Worm (Caenorhabditis elegans): ENCODE data around the gene C04F5.9.

The C04F5.9 gene

DNA sequence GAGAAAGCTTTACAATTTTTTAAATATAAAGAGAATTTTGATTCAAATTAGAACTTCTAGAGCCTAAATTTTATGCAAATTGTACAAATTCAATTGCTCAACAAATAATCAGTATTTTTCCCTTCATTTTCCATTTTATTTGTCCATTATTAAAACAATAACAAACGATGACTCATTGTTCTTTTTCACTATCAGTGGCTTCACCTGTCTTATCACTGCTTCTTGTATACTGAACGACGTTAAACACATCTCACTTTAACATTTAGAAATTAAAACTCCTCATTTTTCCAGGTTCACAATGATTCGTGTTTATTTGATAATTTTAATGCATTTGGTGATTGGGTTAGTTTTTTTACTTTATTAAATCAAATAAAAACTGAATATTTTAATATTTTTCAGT, 670 bp upstream of the C04F5.9 start, which contains the start of gene sid-1:
sid-1 (plus strand) TSS at position 292 of the 400 bp plus-strand sequence.
- TF ChIP-seq tbx-37 (GFP tag; conservative IDR thresholded peaks at IDR 0.05) (no peak), flt-1 (GFP tag; IDR thresholded peaks at IDR 0.05) (no peak), F13C5.2 (tag; optimal IDR thresholded peaks at IDR 0.05) (no peak), B0310.2 (tag; optimal IDR thresholded peaks at IDR 0.05) (no peak), aly-1 (tag; optimal IDR thresholded peaks at IDR 0.05) (no peak), tbx-11 (GFP tag; IDR thresholded peaks at IDR 0.05) (no peak), ceh-13 (GFP tag; optimal IDR thresholded peaks at IDR 0.05) (no peak), ceh-36 (tag; optimal IDR thresholded peaks at IDR 0.05) (no peak), hnd-1 (tag; optimal IDR thresholded peaks at IDR 0.05) (no peak)

DNA sequence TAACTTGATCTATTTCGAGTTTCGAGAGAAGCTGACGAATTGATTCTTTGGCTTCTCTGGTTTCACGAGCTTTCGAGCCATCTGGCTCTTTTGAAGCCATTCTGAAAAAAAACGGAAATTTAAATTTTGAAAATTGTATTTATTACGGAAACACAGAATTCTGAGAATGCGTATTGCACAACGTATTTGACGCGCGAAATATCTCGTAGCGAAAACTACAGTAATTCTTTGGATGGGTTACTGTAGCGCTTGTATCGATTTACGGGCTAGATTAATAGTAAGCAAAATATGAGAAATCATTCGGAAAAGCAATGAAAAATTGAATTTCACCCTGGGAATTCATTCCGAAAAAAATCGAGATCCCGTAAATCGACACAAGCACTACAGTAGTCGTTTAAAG, 5.4 kb downstream of the C04F5.9 start, which contains the start of gene C04F5.8:
C04F5.8 (minus strand) TSS at position 101 of the 400 bp plus-strand sequence.
- TF ChIP-seq F13C5.2 (tag; optimal IDR thresholded peaks at IDR 0.05) (no peak), ama-1 (optimal IDR thresholded peaks at IDR 0.05) (no peak), ceh-13 (GFP tag; optimal IDR thresholded peaks at IDR 0.05) (no peak), scrt-1 (GFP tag; IDR thresholded peaks at IDR 0.05) (no peak), hmbx-1 (tag; optimal IDR thresholded peaks at IDR 0.05) (no peak), ceh-36 (tag; optimal IDR thresholded peaks at IDR 0.05) (no peak), pes-1 (GFP tag; IDR thresholded peaks at IDR 0.05) (no peak), tra-4 (tag; optimal IDR thresholded peaks at IDR 0.05) (no peak), sea-1 (GFP tag; conservative IDR thresholded peaks at IDR 0.05) (no peak), B0310.2 (tag; optimal IDR thresholded peaks at IDR 0.05) (no peak)

DNA sequence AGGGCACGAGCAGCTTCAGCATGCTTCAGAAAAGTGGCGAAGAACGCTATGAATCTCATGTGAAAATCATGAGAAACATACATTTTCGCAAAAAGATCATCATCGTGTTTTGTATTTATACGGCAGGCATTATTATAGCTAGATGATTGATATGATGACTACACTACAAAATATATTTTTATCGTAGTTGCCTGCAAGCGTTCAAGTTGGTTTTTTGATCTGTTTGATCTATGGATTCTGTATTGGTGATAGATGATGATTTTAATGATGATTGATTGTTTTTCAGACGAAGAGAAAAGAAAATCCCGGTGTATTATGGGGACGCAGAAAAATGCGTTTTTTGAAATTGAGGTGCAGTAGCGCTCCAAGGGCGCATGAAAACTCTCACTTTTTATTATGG, 8.3 kb downstream of the C04F5.9 start, which contains the start of gene ugt-63:
ugt-63 (minus strand) TSS at position 89 of the 400 bp plus-strand sequence.
- TF ChIP-seq aly-1 (tag; optimal IDR thresholded peaks at IDR 0.05) (no peak), hmg-4 (GFP tag; optimal IDR thresholded peaks at IDR 0.05) (no peak), hmbx-1 (tag; optimal IDR thresholded peaks at IDR 0.05) (no peak), tbx-37 (GFP tag; conservative IDR thresholded peaks at IDR 0.05) (no peak)

DNA sequence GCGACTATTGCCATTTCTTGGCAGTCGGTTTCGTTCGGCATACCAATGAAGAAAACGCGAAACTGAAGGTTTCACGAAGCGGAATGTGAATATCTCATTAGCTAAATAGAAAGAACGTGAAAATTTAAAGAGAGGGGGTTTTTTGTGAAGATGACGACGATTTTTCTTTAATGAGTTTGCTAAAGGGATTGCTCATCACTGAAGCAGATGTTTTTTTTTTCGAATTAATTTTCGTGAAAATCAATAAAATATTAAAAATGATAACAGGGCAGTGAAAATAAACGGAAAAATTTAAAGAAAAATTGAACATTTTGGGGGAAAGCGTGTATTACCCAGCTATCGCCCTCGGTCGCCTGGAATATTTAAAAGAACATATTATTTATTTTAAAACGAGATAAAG, 11.2 kb downstream of the C04F5.9 start, which contains the start of gene srab-3:
srab-3 (minus strand) TSS at position 101 of the 400 bp plus-strand sequence.
- TF ChIP-seq hmbx-1 (tag; optimal IDR thresholded peaks at IDR 0.05) (no peak), aly-1 (tag; optimal IDR thresholded peaks at IDR 0.05) (no peak), sea-1 (GFP tag; conservative IDR thresholded peaks at IDR 0.05) (no peak), hnd-1 (tag; optimal IDR thresholded peaks at IDR 0.05) (no peak)

DNA sequence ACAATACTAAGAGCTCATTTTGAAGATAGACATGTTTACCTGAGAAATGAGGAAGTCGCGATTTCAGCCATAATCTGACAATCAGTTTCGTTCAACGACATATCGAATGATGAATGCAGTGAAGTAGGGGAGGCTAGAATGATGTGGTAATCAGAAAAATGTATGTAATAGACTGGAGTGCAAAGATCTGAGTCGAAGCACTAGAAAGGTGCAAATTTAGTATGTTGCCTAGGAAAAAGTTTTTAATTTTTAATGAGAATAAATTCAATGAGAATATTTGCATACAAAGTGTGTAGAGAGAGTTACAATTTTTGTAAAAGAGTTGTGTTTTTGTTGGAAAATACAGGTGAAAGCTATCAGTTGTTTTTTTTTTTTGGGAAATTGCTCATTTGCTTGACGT, 14.1 kb downstream of the C04F5.9 start, which contains the start of gene srab-2:
srab-2 (minus strand) TSS at position 101 of the 400 bp plus-strand sequence.
- TF ChIP-seq F13C5.2 (tag; optimal IDR thresholded peaks at IDR 0.05) (no peak), sea-1 (GFP tag; conservative IDR thresholded peaks at IDR 0.05) (no peak), tbx-37 (GFP tag; conservative IDR thresholded peaks at IDR 0.05) (no peak), ceh-13 (GFP tag; optimal IDR thresholded peaks at IDR 0.05) (no peak), aly-1 (tag; optimal IDR thresholded peaks at IDR 0.05) (no peak), B0310.2 (tag; optimal IDR thresholded peaks at IDR 0.05) (no peak), hmg-4 (GFP tag; optimal IDR thresholded peaks at IDR 0.05) (no peak), hmbx-1 (tag; optimal IDR thresholded peaks at IDR 0.05) (no peak), flt-1 (GFP tag; IDR thresholded peaks at IDR 0.05) (no peak), ama-1 (optimal IDR thresholded peaks at IDR 0.05) (no peak), ceh-36 (tag; optimal IDR thresholded peaks at IDR 0.05) (no peak), hnd-1 (tag; optimal IDR thresholded peaks at IDR 0.05) (no peak), scrt-1 (GFP tag; IDR thresholded peaks at IDR 0.05) (no peak), ets-7 (tag; optimal IDR thresholded peaks at IDR 0.05) (no peak), pes-1 (GFP tag; IDR thresholded peaks at IDR 0.05) (no peak), tra-4 (tag; optimal IDR thresholded peaks at IDR 0.05) (no peak), tbx-11 (GFP tag; IDR thresholded peaks at IDR 0.05) (no peak)

DNA sequence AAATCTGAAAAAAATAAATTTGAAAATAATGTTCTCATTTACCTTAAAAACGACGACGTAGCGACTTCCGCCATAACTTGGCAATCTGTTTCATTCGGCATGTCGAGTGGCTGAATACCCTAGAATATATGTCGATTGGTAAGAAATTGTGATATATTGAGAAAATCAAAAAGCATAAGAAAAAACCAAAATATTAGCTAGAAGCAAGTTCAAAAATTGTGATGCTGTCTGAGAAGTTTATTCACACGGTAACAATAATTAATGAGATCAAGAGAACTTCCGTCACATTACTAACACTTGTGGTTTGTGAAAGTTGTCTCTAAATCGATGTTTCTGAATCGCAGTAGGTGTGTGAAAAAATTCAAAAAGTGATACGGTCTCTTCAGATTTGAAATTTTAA, 17.0 kb downstream of the C04F5.9 start, which contains the start of gene srab-1:
srab-1 (minus strand) TSS at position 101 of the 400 bp plus-strand sequence.
- TF ChIP-seq B0310.2 (tag; optimal IDR thresholded peaks at IDR 0.05) (no peak), flt-1 (GFP tag; IDR thresholded peaks at IDR 0.05) (no peak), ceh-36 (tag; optimal IDR thresholded peaks at IDR 0.05) (no peak), tbx-37 (GFP tag; conservative IDR thresholded peaks at IDR 0.05) (no peak), hnd-1 (tag; optimal IDR thresholded peaks at IDR 0.05) (no peak), tra-4 (tag; optimal IDR thresholded peaks at IDR 0.05) (no peak), tbx-11 (GFP tag; IDR thresholded peaks at IDR 0.05) (no peak), hmbx-1 (tag; optimal IDR thresholded peaks at IDR 0.05) (no peak), sea-1 (GFP tag; conservative IDR thresholded peaks at IDR 0.05) (no peak), hmg-4 (GFP tag; optimal IDR thresholded peaks at IDR 0.05) (no peak), pes-1 (GFP tag; IDR thresholded peaks at IDR 0.05) (no peak), aly-1 (tag; optimal IDR thresholded peaks at IDR 0.05) (no peak), ceh-13 (GFP tag; optimal IDR thresholded peaks at IDR 0.05) (no peak), scrt-1 (GFP tag; IDR thresholded peaks at IDR 0.05) (no peak), ets-7 (tag; optimal IDR thresholded peaks at IDR 0.05) (no peak), F13C5.2 (tag; optimal IDR thresholded peaks at IDR 0.05) (no peak), ama-1 (optimal IDR thresholded peaks at IDR 0.05) (no peak)

DNA sequence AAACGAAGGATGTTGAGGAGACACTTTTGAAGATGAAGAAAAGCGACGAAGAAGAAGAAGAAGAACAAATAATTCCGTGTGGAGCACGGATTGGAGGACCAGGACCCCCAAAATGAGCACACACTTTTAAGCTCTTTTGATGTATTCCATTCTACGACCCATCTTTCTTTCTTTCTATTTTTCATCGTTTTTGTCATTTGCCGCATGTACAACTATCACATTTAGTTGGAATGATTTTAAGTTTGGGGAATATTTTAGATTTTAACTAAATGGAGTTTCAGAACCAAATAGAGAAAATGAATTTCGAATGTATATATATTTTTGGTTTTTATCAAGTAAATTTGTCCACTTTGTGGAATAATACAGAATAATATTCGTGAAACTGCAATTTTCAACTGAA, 20.1 kb downstream of the C04F5.9 start, which contains the start of gene unc-46:
unc-46 (minus strand) TSS at position 101 of the 400 bp plus-strand sequence.
- TF ChIP-seq tbx-11 (GFP tag; IDR thresholded peaks at IDR 0.05) (no peak), hmbx-1 (tag; optimal IDR thresholded peaks at IDR 0.05) (no peak), tbx-37 (GFP tag; conservative IDR thresholded peaks at IDR 0.05) (no peak), ceh-13 (GFP tag; optimal IDR thresholded peaks at IDR 0.05) (no peak), B0310.2 (tag; optimal IDR thresholded peaks at IDR 0.05) (no peak), tra-4 (tag; optimal IDR thresholded peaks at IDR 0.05) (no peak), scrt-1 (GFP tag; IDR thresholded peaks at IDR 0.05) (no peak), sea-1 (GFP tag; conservative IDR thresholded peaks at IDR 0.05) (no peak), hnd-1 (tag; optimal IDR thresholded peaks at IDR 0.05) (no peak), F13C5.2 (tag; optimal IDR thresholded peaks at IDR 0.05) (no peak), flt-1 (GFP tag; IDR thresholded peaks at IDR 0.05) (no peak), ets-7 (tag; optimal IDR thresholded peaks at IDR 0.05) (no peak)

DNA sequence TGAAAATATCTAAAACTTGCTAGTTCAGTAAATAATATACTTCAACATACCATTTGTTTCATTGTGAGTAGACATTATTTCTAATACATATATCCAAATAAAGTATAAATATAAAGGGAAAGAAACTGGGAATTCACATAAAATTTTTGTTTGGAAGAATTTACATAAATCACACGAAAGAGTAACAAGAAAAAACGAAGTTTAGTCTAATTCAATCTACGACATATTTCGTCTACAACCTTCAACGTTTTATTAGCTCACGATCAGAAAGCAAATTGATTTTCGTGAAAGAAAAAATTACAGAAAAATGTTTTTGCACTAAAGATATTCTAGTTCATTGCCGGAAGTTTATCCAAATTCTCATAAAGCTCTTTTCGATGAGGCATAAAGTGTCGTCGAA, 22.0 kb downstream of the C04F5.9 start, which contains the start of gene C04F5.2:
C04F5.2 (minus strand) TSS at position 101 of the 400 bp plus-strand sequence.
- TF ChIP-seq F13C5.2 (tag; optimal IDR thresholded peaks at IDR 0.05): no peak
- no peak for TF ChIP-seq ceh-36 (tag; optimal IDR thresholded peaks at IDR 0.05)
- no peak for TF ChIP-seq sea-1 (GFP tag; conservative IDR thresholded peaks at IDR 0.05)
- TF ChIP-seq tra-4 (tag; optimal IDR thresholded peaks at IDR 0.05): no peak
- TF ChIP-seq tbx-37 (GFP tag; conservative IDR thresholded peaks at IDR 0.05): no peak
- no peak for TF ChIP-seq B0310.2 (tag; optimal IDR thresholded peaks at IDR 0.05)
- TF ChIP-seq ets-7 (tag; optimal IDR thresholded peaks at IDR 0.05): no peak
- no peak for TF ChIP-seq ceh-13 (GFP tag; optimal IDR thresholded peaks at IDR 0.05)
